Worm (Caenorhabditis elegans) whole organism, young adult: ENCODE measurements around the gene rps-21.
A peak's percentile ranks its signal among the peaks of the same experiment; 100 is the strongest.

Experiments
- C06A6.2 ChIP-seq: fragments of 200-800 bp; sonication (Bioruptor generic); conservative IDR thresholded peaks from 2 replicates; pipeline ENCODE4 v1.3.6; 2022; ENCODE audit warnings: missing genetic modification characterization, missing compliant biosample characterization
- C17E4.6 ChIP-seq: fragments of 200-800 bp; sonication (Bioruptor generic); IDR thresholded peaks from 2 replicates; pipeline ENCODE4 v1.3.6; 2022; ENCODE audit warnings: missing genetic modification reagents, missing genetic modification characterization, missing compliant biosample characterization
- F37B4.10 ChIP-seq: fragments of 200-800 bp; sonication (Bioruptor generic); IDR thresholded peaks from 2 replicates; pipeline ENCODE4 v1.3.6; 2022; ENCODE audit warnings: missing genetic modification characterization, missing compliant biosample characterization
- F55B11.4 ChIP-seq: sonication (generic microtip); optimal IDR thresholded peaks from 2 replicates; lab custom pipeline; 2016; ENCODE audit warnings: missing compliant biosample characterization, missing genetic modification characterization, borderline replicate concordance; ENCODE audit not compliant: insufficient read depth
- K11D2.4 ChIP-seq: fragments of 200-800 bp; sonication (Bioruptor generic); IDR thresholded peaks from 2 replicates; pipeline ENCODE4 v1.3.6; 2022; ENCODE audit warnings: missing genetic modification reagents, missing genetic modification characterization, missing compliant biosample characterization
- K12H6.12 ChIP-seq: fragments of 200-800 bp; sonication (Bioruptor generic); optimal IDR thresholded peaks from 2 replicates; lab custom pipeline; 2018; ENCODE audit warnings: mild to moderate bottlenecking, missing genetic modification characterization, missing compliant biosample characterization
- Y79H2A.3 ChIP-seq: fragments of 200-800 bp; sonication (Bioruptor generic); conservative IDR thresholded peaks from 2 replicates; pipeline ENCODE4 v1.3.6; 2022; ENCODE audit warnings: missing genetic modification reagents, missing genetic modification characterization, missing compliant biosample characterization
- Y95B8A.8 ChIP-seq: fragments of 200-800 bp; sonication (Bioruptor generic); IDR thresholded peaks from 2 replicates; pipeline ENCODE4 v1.3.6; 2022; ENCODE audit warnings: missing genetic modification reagents, missing genetic modification characterization, missing compliant biosample characterization
- atf-7 ChIP-seq: sonication (generic microtip); optimal IDR thresholded peaks from 2 replicates; lab custom pipeline; 2017; ENCODE audit warnings: mild to moderate bottlenecking, missing genetic modification characterization, missing compliant biosample characterization
- cebp-1 ChIP-seq, 2 experiments: fragments of 200-800 bp in 1 of 2; sonication (Bioruptor generic) in 1 of 2; sonication (generic microtip) in 1 of 2; IDR thresholded peaks in 1 of 2; optimal IDR thresholded peaks in 1 of 2; 2 replicates each; pipeline versions ENCODE4 v1.3.6 to Lab custom; 2017 to 2022; ENCODE audit warnings: missing compliant biosample characterization in 2 of 2, missing genetic modification characterization in 2 of 2, mild to moderate bottlenecking in 1 of 2, missing genetic modification reagents in 1 of 2, moderate library complexity in 1 of 2
- ceh-100 ChIP-seq: fragments of 200-800 bp; sonication (Bioruptor generic); IDR thresholded peaks from 2 replicates; pipeline ENCODE4 v1.3.6; 2022; ENCODE audit warnings: missing genetic modification reagents, missing genetic modification characterization, missing compliant biosample characterization
- ceh-27 ChIP-seq: fragments of 200-800 bp; sonication (Bioruptor generic); optimal IDR thresholded peaks from 2 replicates; lab custom pipeline; 2018; ENCODE audit warnings: mild to moderate bottlenecking, missing genetic modification characterization, moderate library complexity, missing compliant biosample characterization
- chd-7 ChIP-seq: sonication (generic microtip); optimal IDR thresholded peaks from 2 replicates; lab custom pipeline; 2016; ENCODE audit warnings: mild to moderate bottlenecking, missing genetic modification characterization, moderate library complexity, missing compliant biosample characterization
- die-1 ChIP-seq: sonication (generic microtip); optimal IDR thresholded peaks from 2 replicates; lab custom pipeline; 2016; ENCODE audit warnings: missing genotype, mild to moderate bottlenecking, missing genetic modification characterization, missing compliant biosample characterization
- egl-18 ChIP-seq: fragments of 200-800 bp; sonication (Bioruptor generic); IDR thresholded peaks from 2 replicates; pipeline ENCODE4 v1.3.6; 2022; ENCODE audit warnings: missing genetic modification reagents, missing genetic modification characterization, missing compliant biosample characterization
- ekl-4 ChIP-seq: fragments of 200-800 bp; sonication (Bioruptor generic); IDR thresholded peaks from 2 replicates; pipeline ENCODE4 v1.3.6; 2022; ENCODE audit warnings: missing genetic modification reagents, missing genetic modification characterization, missing compliant biosample characterization
- fkh-3 ChIP-seq: sonication (generic microtip); optimal IDR thresholded peaks from 2 replicates; lab custom pipeline; 2016; ENCODE audit warnings: mild to moderate bottlenecking, missing genetic modification characterization, missing compliant biosample characterization
- gei-17 ChIP-seq: fragments of 200-800 bp; sonication (Bioruptor generic); optimal IDR thresholded peaks from 2 replicates; lab custom pipeline; 2018; ENCODE audit warnings: mild to moderate bottlenecking, missing genetic modification characterization, missing compliant biosample characterization
- hlh-12 ChIP-seq: sonication (generic microtip); optimal IDR thresholded peaks from 2 replicates; lab custom pipeline; 2016; ENCODE audit warnings: missing genetic modification characterization, missing compliant biosample characterization
- hmg-1.2 ChIP-seq: fragments of 200-800 bp; sonication (Bioruptor generic); IDR thresholded peaks from 2 replicates; pipeline ENCODE4 v1.3.6; 2022; ENCODE audit warnings: missing genetic modification reagents, missing genetic modification characterization, missing compliant biosample characterization
- let-607 ChIP-seq, 2 experiments: fragments of 200-800 bp in 1 of 2; sonication (Bioruptor generic) in 1 of 2; sonication (generic microtip) in 1 of 2; optimal IDR thresholded peaks; 2 replicates each; lab custom pipeline; 2016 to 2018; ENCODE audit warnings: mild to moderate bottlenecking in 2 of 2, missing compliant biosample characterization in 2 of 2, missing genetic modification characterization in 2 of 2, moderate library complexity in 2 of 2, missing genotype in 1 of 2
- lin-26 ChIP-seq: fragments of 200-800 bp; sonication (Bioruptor generic); IDR thresholded peaks from 2 replicates; pipeline ENCODE4 v1.3.6; 2022; ENCODE audit warnings: missing genetic modification reagents, missing genetic modification characterization, missing compliant biosample characterization
- lin-35 ChIP-seq, 3 experiments: fragments of 150-350 bp in 2 of 3; sonication (generic microtip) in 1 of 3; optimal IDR thresholded peaks; 2 replicates each; lab custom pipeline; 2014 to 2018; ENCODE audit warnings: missing biosample characterization in 3 of 3, missing genetic modification characterization in 3 of 3, missing genetic modification reagents in 3 of 3
- lin-40 ChIP-seq: sonication (generic microtip); optimal IDR thresholded peaks from 2 replicates; lab custom pipeline; 2016; ENCODE audit warnings: missing genetic modification characterization, mild to moderate bottlenecking, missing compliant biosample characterization, missing genotype, missing genetic modification reagents
- lin-54 ChIP-seq: fragments of 200-800 bp; sonication (Bioruptor generic); optimal IDR thresholded peaks from 2 replicates; lab custom pipeline; 2018; ENCODE audit warnings: mild to moderate bottlenecking, missing genetic modification characterization, missing compliant biosample characterization
- lsl-1 ChIP-seq: fragments of 200-800 bp; sonication (Bioruptor generic); optimal IDR thresholded peaks from 2 replicates; lab custom pipeline; 2018; ENCODE audit warnings: mild to moderate bottlenecking, missing genetic modification characterization, moderate library complexity, missing compliant biosample characterization
- madf-10 ChIP-seq: sonication (generic microtip); optimal IDR thresholded peaks from 2 replicates; lab custom pipeline; 2016; ENCODE audit warnings: mild to moderate bottlenecking, missing genetic modification characterization, missing compliant biosample characterization
- madf-3 ChIP-seq: fragments of 200-800 bp; sonication (Bioruptor generic); IDR thresholded peaks from 2 replicates; pipeline ENCODE4 v1.3.6; 2022; ENCODE audit warnings: missing genetic modification reagents, missing genetic modification characterization, missing compliant biosample characterization
- mcd-1 ChIP-seq: fragments of 200-800 bp; sonication (Bioruptor generic); IDR thresholded peaks from 2 replicates; pipeline ENCODE4 v1.3.6; 2022; ENCODE audit warnings: missing genetic modification reagents, missing genetic modification characterization, missing compliant biosample characterization
- nfyb-1 ChIP-seq: fragments of 200-800 bp; sonication (Bioruptor generic); IDR thresholded peaks from 2 replicates; pipeline ENCODE4 v1.3.6; 2022; ENCODE audit warnings: missing genetic modification reagents, missing genetic modification characterization, missing compliant biosample characterization
- nhr-80 ChIP-seq: sonication (generic microtip); optimal IDR thresholded peaks from 2 replicates; lab custom pipeline; 2016; ENCODE audit warnings: missing genetic modification characterization, missing compliant biosample characterization
- pbrm-1 ChIP-seq: fragments of 200-800 bp; sonication (Bioruptor generic); IDR thresholded peaks from 2 replicates; pipeline ENCODE4 v1.3.6; 2022; ENCODE audit warnings: missing genetic modification reagents, missing genetic modification characterization, missing compliant biosample characterization
- rcor-1 ChIP-seq: fragments of 200-800 bp; sonication (Bioruptor generic); IDR thresholded peaks from 2 replicates; pipeline ENCODE4 v1.3.6; 2022; ENCODE audit warnings: missing genetic modification reagents, missing genetic modification characterization, missing compliant biosample characterization
- repo-1 ChIP-seq: sonication (generic microtip); optimal IDR thresholded peaks from 2 replicates; lab custom pipeline; 2017; ENCODE audit warnings: mild to moderate bottlenecking, missing genetic modification characterization, missing compliant biosample characterization
- rpc-1 ChIP-seq, 2 experiments: fragments of 150-350 bp in 1 of 2; sonication (generic microtip) in 1 of 2; optimal IDR thresholded peaks; 2 replicates each; lab custom pipeline; 2014 to 2018; ENCODE audit warnings: missing biosample characterization in 1 of 2, missing genetic modification characterization in 1 of 2, missing genetic modification reagents in 1 of 2, missing genotype in 1 of 2
- snpc-3.4 ChIP-seq: sonication (generic microtip); optimal IDR thresholded peaks from 2 replicates; lab custom pipeline; 2017; ENCODE audit warnings: missing genetic modification characterization, mild to moderate bottlenecking, missing compliant biosample characterization, antibody characterized with exemption, moderate library complexity, missing genotype, missing genetic modification reagents
- snpc-4 ChIP-seq, 5 experiments: fragments of 150-350 bp in 1 of 5; sonication (generic microtip) in 4 of 5; optimal IDR thresholded peaks; 2 replicates each; lab custom pipeline; 2014 to 2018; ENCODE audit warnings: missing genetic modification characterization in 5 of 5, missing biosample characterization in 3 of 5, antibody characterized with exemption in 2 of 5, mild to moderate bottlenecking in 2 of 5, missing compliant biosample characterization in 2 of 5, missing genotype in 2 of 5, moderate library complexity in 2 of 5, missing genetic modification reagents in 1 of 5
- somi-1 ChIP-seq: fragments of 200-800 bp; sonication (Bioruptor generic); optimal IDR thresholded peaks from 2 replicates; lab custom pipeline; 2018; ENCODE audit warnings: mild to moderate bottlenecking, missing genetic modification characterization, missing compliant biosample characterization
- tlf-1 ChIP-seq: fragments of 200-800 bp; sonication (Bioruptor generic); optimal IDR thresholded peaks from 2 replicates; lab custom pipeline; 2018; ENCODE audit warnings: mild to moderate bottlenecking, missing genetic modification characterization, missing compliant biosample characterization
- ztf-26 ChIP-seq: sonication (generic microtip); optimal IDR thresholded peaks from 2 replicates; lab custom pipeline; 2017; ENCODE audit warnings: missing genetic modification characterization, missing compliant biosample characterization
- ztf-3 ChIP-seq: fragments of 200-800 bp; sonication (Bioruptor generic); optimal IDR thresholded peaks from 2 replicates; lab custom pipeline; 2018; ENCODE audit warnings: mild to moderate bottlenecking, missing genetic modification characterization, missing compliant biosample characterization

Gene rps-21

ce11 chrIII:7155631-7156030 is 33.8 kb downstream of the rps-21 start (continued):
- TF ChIP-seq F37B4.10 = no peak
- peak; percentile 3 for TF ChIP-seq lsl-1 (GFP tag; lab: Kevin White, UChicago)
- TF ChIP-seq ceh-100 (GFP tag; lab: Robert Waterston, UW) = 0 out of 2 replicates have a peak, but pooled peaks have one; percentile 44
- TF ChIP-seq Y95B8A.8 (GFP tag; lab: Robert Waterston, UW) = peak; percentile 66; the same call in 1 of the 2 replicates
- peak; percentile 77 for TF ChIP-seq nhr-80 (tag; lab: Kevin White, UChicago)
- TF ChIP-seq madf-10 (tag; lab: Kevin White, UChicago) = peak; percentile 71
- TF ChIP-seq fkh-3 (tag; lab: Kevin White, UChicago) = no peak
- peak in 1 of 3 experiments; percentile 75 for TF ChIP-seq lin-35 (GFP tag; optimal IDR thresholded peaks at IDR 0.05; lab: Kevin White, UChicago)
- TF ChIP-seq Y79H2A.3 (GFP tag; lab: Robert Waterston, UW) = 0 out of 2 replicates have a peak, but pooled peaks have one; percentile 44
- TF ChIP-seq C06A6.2 = peak; percentile 82
- peak; percentile 80 for TF ChIP-seq somi-1
- no peak for TF ChIP-seq hlh-12
- peak; percentile 88 for TF ChIP-seq K11D2.4 (GFP tag; lab: Robert Waterston, UW)
- TF ChIP-seq madf-3 (GFP tag; lab: Robert Waterston, UW) = peak; percentile 78

ce11 chrIII:7154526-7154925 is 34.9 kb downstream of the rps-21 start:
- peak; percentile 4; the same call in 1 of the 2 replicates for TF ChIP-seq hmg-1.2 (GFP tag; lab: Robert Waterston, UW)
- TF ChIP-seq lin-26 (GFP tag; lab: Robert Waterston, UW) = 0 out of 2 replicates have a peak, but pooled peaks have one; percentile 23
- TF ChIP-seq ztf-3 (GFP tag; lab: Kevin White, UChicago) = no peak

- TF ChIP-seq nfyb-1 (GFP tag; lab: Robert Waterston, UW) = peak; percentile 57
- no peak for TF ChIP-seq ceh-100 (GFP tag; lab: Robert Waterston, UW)
- TF ChIP-seq pbrm-1 (GFP tag; lab: Robert Waterston, UW) = peak; percentile 42; the same call in 1 of the 2 replicates
- TF ChIP-seq mcd-1 = peak; percentile 43
- TF ChIP-seq cebp-1 (GFP tag; IDR thresholded peaks at IDR 0.05; lab: Robert Waterston, UW) = no peak
- peak; percentile 67 for TF ChIP-seq cebp-1 (tag; optimal IDR thresholded peaks at IDR 0.05; lab: Kevin White, UChicago)
- peak; percentile 5 for TF ChIP-seq madf-10 (tag; lab: Kevin White, UChicago)
- TF ChIP-seq die-1 (tag; lab: Kevin White, UChicago) = peak; percentile 15
- TF ChIP-seq rcor-1 (GFP tag; lab: Robert Waterston, UW) = no peak
- TF ChIP-seq K11D2.4 (GFP tag; lab: Robert Waterston, UW) = peak; percentile 58; the same call in 1 of the 2 replicates
- no peak for TF ChIP-seq C17E4.6 (GFP tag; lab: Robert Waterston, UW)
- no peak for TF ChIP-seq F55B11.4 (tag; lab: Kevin White, UChicago)
- peak; percentile 76 for TF ChIP-seq ceh-27 (GFP tag; lab: Kevin White, UChicago)
- TF ChIP-seq ekl-4 (GFP tag; lab: Robert Waterston, UW) = peak; percentile 69
- peak; percentile 25 for TF ChIP-seq chd-7 (tag; lab: Kevin White, UChicago)
- peak; percentile 55 for TF ChIP-seq lin-54 (GFP tag; lab: Kevin White, UChicago)
- no peak for TF ChIP-seq tlf-1 (GFP tag; lab: Kevin White, UChicago)
- TF ChIP-seq snpc-4 (GFP tag; optimal IDR thresholded peaks at IDR 0.05; lab: Kevin White, UChicago) = no peak
- TF ChIP-seq snpc-4 (tag; optimal IDR thresholded peaks at IDR 0.05; lab: Kevin White, UChicago) = peak in 2 of 4 experiments; percentile 56 to 69
- TF ChIP-seq snpc-3.4 (tag; lab: Kevin White, UChicago) = peak; percentile 64
- peak; percentile 65; the same call in 1 of the 2 replicates for TF ChIP-seq C06A6.2
- peak in 1 of 2 experiments; percentile 2 for TF ChIP-seq let-607 (tag; optimal IDR thresholded peaks at IDR 0.05; lab: Kevin White, UChicago)
- TF ChIP-seq atf-7 (tag; lab: Kevin White, UChicago) = peak; percentile 75
- TF ChIP-seq rpc-1 (optimal IDR thresholded peaks at IDR 0.05; lab: Kevin White, UChicago) = no peak
- no peak for TF ChIP-seq rpc-1 (tag; optimal IDR thresholded peaks at IDR 0.05; lab: Kevin White, UChicago)
- no peak for TF ChIP-seq somi-1
- TF ChIP-seq lin-40 (tag; lab: Kevin White, UChicago) = peak; percentile 84
- peak; percentile 32 for TF ChIP-seq gei-17 (GFP tag; lab: Kevin White, UChicago)
- TF ChIP-seq nhr-80 (tag; lab: Kevin White, UChicago) = peak; percentile 4
- TF ChIP-seq egl-18 (GFP tag; lab: Robert Waterston, UW) = no peak
- TF ChIP-seq repo-1 (tag; lab: Kevin White, UChicago) = peak; percentile 4
- TF ChIP-seq lin-35 (GFP tag; optimal IDR thresholded peaks at IDR 0.05; lab: Kevin White, UChicago) = peak in 1 of 3 experiments; percentile 71
- TF ChIP-seq ztf-26 (tag; lab: Kevin White, UChicago) = peak; percentile 59
- peak; percentile 63 for TF ChIP-seq K12H6.12 (tag; lab: Kevin White, UChicago)
Measured at ce11 chrIII:7153747-7154238, 35.6 kb downstream of the rps-21 start, which contains the start of gene ogt-1. Gene ogt-1 (minus strand): TSS chrIII:7153797.
